Fruit fly (Drosophila melanogaster) whole organism, embryonic: ENCODE results near the gene Pcd.

Source experiments
- Aef1 ChIP-seq: fragments of 200-800 bp; sonication (Bioruptor generic); IDR thresholded peaks from 3 replicates; pipeline ENCODE4 v1.3.6; 2022; ENCODE audit warnings: missing biosample characterization, missing genetic modification characterization
- CG10267 ChIP-seq: fragments of 200-800 bp; sonication (Bioruptor generic); optimal IDR thresholded peaks from 2 replicates; lab custom pipeline; 2018; ENCODE audit warnings: missing biosample characterization, mild to moderate bottlenecking, missing genetic modification characterization, moderate library complexity
- CG12299 ChIP-seq: fragments of 200-800 bp; sonication (Bioruptor generic); optimal IDR thresholded peaks from 2 replicates; lab custom pipeline; 2018; ENCODE audit warnings: missing biosample characterization, mild to moderate bottlenecking, missing genetic modification characterization
- CG14860 ChIP-seq: fragments of 200-800 bp; sonication (Bioruptor generic); IDR thresholded peaks from 3 replicates; pipeline ENCODE4 v1.3.6; 2022; ENCODE audit warnings: missing biosample characterization, missing genetic modification characterization; ENCODE audit not compliant: partially characterized antibody
- CG14965 ChIP-seq: fragments of 200-800 bp; sonication (Bioruptor generic); optimal IDR thresholded peaks from 2 replicates; lab custom pipeline; 2016; ENCODE audit warnings: missing biosample characterization, missing genetic modification characterization, borderline replicate concordance
- CG15696 ChIP-seq: fragments of 200-800 bp; sonication (Bioruptor generic); optimal IDR thresholded peaks from 2 replicates; lab custom pipeline; 2019; ENCODE audit warnings: missing biosample characterization, mild to moderate bottlenecking, missing genetic modification characterization, moderate library complexity
- CG17385 ChIP-seq: fragments of 200-800 bp; sonication (Bioruptor generic); optimal IDR thresholded peaks from 3 replicates; lab custom pipeline; 2018; ENCODE audit warnings: missing biosample characterization, mild to moderate bottlenecking, missing genetic modification characterization
- CG18011 ChIP-seq: fragments of 200-800 bp; sonication (Bioruptor generic); optimal IDR thresholded peaks from 2 replicates; lab custom pipeline; 2017; ENCODE audit warnings: missing biosample characterization, missing genetic modification characterization, mild to moderate bottlenecking, moderate library complexity, missing genotype
- CG1832 ChIP-seq: fragments of 200-800 bp; sonication (Bioruptor generic); optimal IDR thresholded peaks from 2 replicates; lab custom pipeline; 2017; ENCODE audit warnings: missing biosample characterization, mild to moderate bottlenecking, missing genetic modification characterization, inconsistent platforms
- CG18476 ChIP-seq: fragments of 200-800 bp; sonication (Bioruptor generic); optimal IDR thresholded peaks from 2 replicates; lab custom pipeline; 2016; ENCODE audit warnings: missing biosample characterization, mild to moderate bottlenecking, missing genetic modification characterization
- CG30020 ChIP-seq: fragments of 200-800 bp; optimal IDR thresholded peaks from 2 replicates; lab custom pipeline; 2019; ENCODE audit warnings: missing biosample characterization, mild to moderate bottlenecking, missing genetic modification characterization, moderate library complexity
- CG5953 ChIP-seq: fragments of 200-800 bp; sonication (Bioruptor generic); IDR thresholded peaks from 2 replicates; pipeline ENCODE4 v1.3.6; 2022; ENCODE audit warnings: missing biosample characterization, missing genetic modification characterization
- CG6272 ChIP-seq: fragments of 200-800 bp; sonication (Bioruptor generic); IDR thresholded peaks from 2 replicates; pipeline ENCODE4 v1.3.6; 2022; ENCODE audit warnings: missing biosample characterization, missing genetic modification characterization
- CG7271 ChIP-seq: fragments of 200-800 bp; sonication (Bioruptor generic); optimal IDR thresholded peaks from 2 replicates; lab custom pipeline; 2018; ENCODE audit warnings: missing biosample characterization, mild to moderate bottlenecking, missing genetic modification characterization, moderate library complexity
- CG7987 ChIP-seq: fragments of 200-800 bp; sonication (Bioruptor generic); optimal IDR thresholded peaks from 2 replicates; lab custom pipeline; 2018; ENCODE audit warnings: missing biosample characterization, mild to moderate bottlenecking, missing genetic modification characterization, moderate library complexity
- CkIIα-i1 ChIP-seq: fragments of 200-800 bp; sonication (Bioruptor generic); IDR thresholded peaks from 2 replicates; pipeline ENCODE4 v1.3.6; 2022; ENCODE audit warnings: missing biosample characterization, missing genetic modification characterization
- D19A ChIP-seq: fragments of 200-800 bp; optimal IDR thresholded peaks from 3 replicates; lab custom pipeline; 2019; ENCODE audit warnings: missing biosample characterization, mild to moderate bottlenecking, missing genetic modification characterization, moderate library complexity
- Ets97D ChIP-seq: fragments of 200-800 bp; sonication (Bioruptor generic); optimal IDR thresholded peaks from 3 replicates; lab custom pipeline; 2016; ENCODE audit warnings: missing biosample characterization, missing genetic modification characterization
- HLH3B ChIP-seq: fragments of 200-800 bp; sonication (Bioruptor generic); IDR thresholded peaks from 2 replicates; pipeline ENCODE4 v1.3.6; 2022; ENCODE audit warnings: missing biosample characterization, missing genetic modification characterization
- HLH4C ChIP-seq: fragments of 200-800 bp; sonication (Bioruptor generic); IDR thresholded peaks from 3 replicates; pipeline ENCODE4 v1.3.6; 2022; ENCODE audit warnings: missing biosample characterization, missing genetic modification characterization; ENCODE audit not compliant: partially characterized antibody
- Hmr ChIP-seq: fragments of 200-800 bp; sonication (Bioruptor generic); optimal IDR thresholded peaks from 3 replicates; lab custom pipeline; 2017; ENCODE audit warnings: mild to moderate bottlenecking, missing biosample characterization, missing genetic modification reagents, missing genetic modification characterization
- Hr51 ChIP-seq, 2 experiments: fragments of 200-800 bp; sonication (Bioruptor generic); optimal IDR thresholded peaks; 2 replicates in 1 of 2; 3 replicates in 1 of 2; lab custom pipeline; 2016 to 2018; ENCODE audit warnings: missing biosample characterization in 2 of 2, missing genetic modification characterization in 2 of 2, mild to moderate bottlenecking in 1 of 2, moderate library complexity in 1 of 2
- Mad ChIP-seq: fragments of 200-800 bp; sonication (Bioruptor generic); optimal IDR thresholded peaks from 2 replicates; lab custom pipeline; 2016; ENCODE audit warnings: missing biosample characterization, missing genetic modification characterization
- Myb ChIP-seq: fragments of 200-800 bp; sonication (Bioruptor generic); optimal IDR thresholded peaks from 2 replicates; lab custom pipeline; 2016; ENCODE audit warnings: missing biosample characterization, missing genetic modification characterization
- NK7.1 ChIP-seq: fragments of 200-800 bp; sonication (Bioruptor generic); optimal IDR thresholded peaks from 3 replicates; lab custom pipeline; 2016; ENCODE audit warnings: missing biosample characterization, missing genetic modification characterization
- Nf-YA ChIP-seq: fragments of 200-800 bp; sonication (Bioruptor generic); IDR thresholded peaks from 2 replicates; pipeline ENCODE4 v1.3.6; 2022; ENCODE audit warnings: missing biosample characterization, missing genetic modification characterization
- Opbp ChIP-seq: fragments of 200-800 bp; sonication (Bioruptor generic); IDR thresholded peaks from 3 replicates; pipeline ENCODE4 v1.3.6; 2022; ENCODE audit warnings: missing biosample characterization, missing genetic modification characterization; ENCODE audit not compliant: partially characterized antibody
- Trl ChIP-seq, 3 experiments: fragments of >200 bp in 2 of 3; fragments of 200-800 bp in 1 of 3; sonication (Bioruptor generic) in 1 of 3; optimal IDR thresholded peaks; 2 replicates in 1 of 3; 3 replicates in 2 of 3; lab custom pipeline; 2016 to 2017; ENCODE audit warnings: missing biosample characterization in 1 of 3, missing genetic modification characterization in 1 of 3
- Usf ChIP-seq: fragments of 200-800 bp; sonication (Bioruptor generic); optimal IDR thresholded peaks from 2 replicates; lab custom pipeline; 2017; ENCODE audit warnings: missing genotype, missing biosample characterization, missing genetic modification characterization
- abd-A ChIP-seq: fragments of 200-800 bp; sonication (Bioruptor generic); optimal IDR thresholded peaks from 3 replicates; lab custom pipeline; 2019; ENCODE audit warnings: missing biosample characterization, mild to moderate bottlenecking, missing genetic modification characterization, moderate library complexity
- ap ChIP-seq: fragments of 200-800 bp; sonication (Bioruptor generic); IDR thresholded peaks from 2 replicates; pipeline ENCODE4 v1.3.6; 2022; ENCODE audit warnings: missing biosample characterization, missing genetic modification characterization
- ato ChIP-seq: fragments of 200-800 bp; sonication (Bioruptor generic); IDR thresholded peaks from 2 replicates; pipeline ENCODE4 v1.3.6; 2022; ENCODE audit warnings: missing biosample characterization, missing genetic modification characterization; ENCODE audit not compliant: partially characterized antibody
- bigmax ChIP-seq: fragments of 200-800 bp; sonication (Bioruptor generic); optimal IDR thresholded peaks from 2 replicates; lab custom pipeline; 2018; ENCODE audit warnings: missing biosample characterization, mild to moderate bottlenecking, missing genetic modification characterization
- croc ChIP-seq: fragments of 200-800 bp; sonication (Bioruptor generic); conservative IDR thresholded peaks from 3 replicates; pipeline ENCODE4 v1.3.6; 2022; ENCODE audit warnings: missing biosample characterization, missing genetic modification characterization
- da ChIP-seq: fragments of 200-800 bp; sonication (Bioruptor generic); optimal IDR thresholded peaks from 2 replicates; lab custom pipeline; 2016; ENCODE audit warnings: missing biosample characterization, missing genetic modification characterization
- eve ChIP-seq, 2 experiments: fragments of >200 bp; optimal IDR thresholded peaks; 2 replicates each; lab custom pipeline; 2017; ENCODE audit warnings: missing biosample characterization in 2 of 2, missing genetic modification characterization in 2 of 2
- hth ChIP-seq: fragments of >200 bp; optimal IDR thresholded peaks from 2 replicates; lab custom pipeline; 2017; ENCODE audit warnings: inconsistent platforms
- kni ChIP-seq: fragments of 200-800 bp; sonication (Bioruptor generic); optimal IDR thresholded peaks from 3 replicates; lab custom pipeline; 2017; ENCODE audit warnings: mild to moderate bottlenecking, missing biosample characterization, missing genetic modification reagents, missing genetic modification characterization
- nom ChIP-seq: fragments of 200-800 bp; sonication (Bioruptor generic); optimal IDR thresholded peaks from 2 replicates; lab custom pipeline; 2017; ENCODE audit warnings: missing biosample characterization, missing genetic modification characterization, mild to moderate bottlenecking, moderate library complexity, missing genetic modification reagents
- pan ChIP-seq, 4 experiments: fragments of >200 bp in 3 of 4; fragments of 200-800 bp in 1 of 4; sonication (Bioruptor generic) in 1 of 4; optimal IDR thresholded peaks in 3 of 4; IDR thresholded peaks in 1 of 4; 2 replicates each; pipeline versions ENCODE4 v1.3.6 to Lab custom; 2017 to 2022; ENCODE audit warnings: missing biosample characterization in 2 of 4, missing genetic modification characterization in 2 of 4, mixed read lengths in 1 of 4
- pfk ChIP-seq: fragments of 200-800 bp; sonication (Bioruptor generic); optimal IDR thresholded peaks from 2 replicates; lab custom pipeline; 2018; ENCODE audit warnings: missing biosample characterization, mild to moderate bottlenecking, missing genetic modification characterization, moderate library complexity
- pzg ChIP-seq: fragments of 200-800 bp; sonication (Bioruptor generic); optimal IDR thresholded peaks from 3 replicates; lab custom pipeline; 2018; ENCODE audit warnings: missing biosample characterization, mild to moderate bottlenecking, missing genetic modification characterization, moderate library complexity
- schlank ChIP-seq: fragments of 200-800 bp; sonication (Bioruptor generic); optimal IDR thresholded peaks from 2 replicates; lab custom pipeline; 2018; ENCODE audit warnings: missing biosample characterization, mild to moderate bottlenecking, missing genetic modification characterization
- slbo ChIP-seq: fragments of 200-800 bp; sonication (Bioruptor generic); IDR thresholded peaks from 2 replicates; pipeline ENCODE4 v1.3.6; 2022; ENCODE audit warnings: missing biosample characterization, missing genetic modification characterization
- sob ChIP-seq: fragments of 200-800 bp; sonication (Bioruptor generic); IDR thresholded peaks from 2 replicates; pipeline ENCODE4 v1.3.6; 2022; ENCODE audit warnings: missing biosample characterization, missing genetic modification characterization
- stwl ChIP-seq: fragments of 200-800 bp; sonication (Bioruptor generic); optimal IDR thresholded peaks from 3 replicates; lab custom pipeline; 2018; ENCODE audit warnings: missing biosample characterization, mild to moderate bottlenecking, missing genetic modification characterization, moderate library complexity
- tna ChIP-seq: fragments of 200-800 bp; sonication (Bioruptor generic); IDR thresholded peaks from 2 replicates; pipeline ENCODE4 v1.3.6; 2022; ENCODE audit warnings: missing biosample characterization, missing genetic modification characterization; ENCODE audit not compliant: partially characterized antibody
- zfh2 ChIP-seq: fragments of 200-800 bp; sonication (Bioruptor generic); optimal IDR thresholded peaks from 2 replicates; lab custom pipeline; 2016; ENCODE audit warnings: missing biosample characterization, missing genetic modification characterization

The Pcd gene

DNA sequence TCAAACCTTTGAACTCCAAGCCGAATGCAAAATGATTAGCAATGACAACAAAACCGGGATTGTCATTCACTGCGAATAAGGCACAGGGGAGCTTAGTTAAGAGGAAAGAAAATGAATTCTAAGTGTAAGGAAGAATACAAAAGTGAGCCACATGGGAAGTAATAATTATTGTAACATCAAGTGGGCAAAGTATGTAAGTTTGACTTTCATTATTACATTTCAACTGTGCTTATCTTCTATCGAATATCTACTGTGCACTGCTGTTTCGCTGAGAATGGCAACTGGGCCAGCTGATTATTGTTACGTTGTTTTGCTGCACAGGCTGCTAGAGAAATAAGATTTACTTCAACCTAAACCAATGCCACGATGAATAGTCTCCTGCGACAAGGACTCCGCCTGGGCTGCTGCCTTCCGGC, 13.7 kb downstream of the Pcd start, which contains the start of the genes CG7601 and CIA30 (continued):
- TF ChIP-seq nom (GFP tag; lab: Kevin White, UChicago) (peak; percentile 97), pzg (peak; percentile 73), Trl (optimal IDR thresholded peaks at IDR 0.05; lab: Kevin White, UChicago) (no peak), Trl (GFP tag; optimal IDR thresholded peaks at IDR 0.05; lab: Kevin White, UChicago) (peak; percentile 99), Nf-YA (GFP tag; lab: Robert Waterston, UW) (peak; percentile 100), CG18476 (GFP tag; lab: Kevin White, UChicago) (peak; percentile 97), CG14965 (GFP tag; lab: Kevin White, UChicago) (peak; percentile 92), abd-A (tag; lab: Kevin White, UChicago) (no peak), Usf (GFP tag; lab: Kevin White, UChicago) (peak; percentile 93), kni (GFP tag; lab: Kevin White, UChicago) (peak; percentile 95), Hmr (GFP tag; lab: Kevin White, UChicago) (peak; percentile 98), ato (GFP tag; lab: Robert Waterston, UW) (peak; percentile 63; the same call in 1 of the 2 replicates), HLH3B (peak; percentile 100), Opbp (GFP tag; lab: Robert Waterston, UW) (no peak), schlank (tag; lab: Kevin White, UChicago) (peak; percentile 97), bigmax (GFP tag; lab: Kevin White, UChicago) (peak; percentile 70), CG14860 (GFP tag; lab: Robert Waterston, UW) (no peak), CG7271 (tag; lab: Kevin White, UChicago) (peak; percentile 96), CkIIα-i1 (GFP tag; lab: Robert Waterston, UW) (peak; percentile 100), Mad (peak; percentile 97), CG30020 (peak; percentile 85), hth (lab: Kevin White, UChicago) (no peak), CG15696 (peak; percentile 99), croc (GFP tag; lab: Robert Waterston, UW) (peak; percentile 100), stwl (tag; lab: Kevin White, UChicago) (peak; percentile 65), CG1832 (GFP tag; lab: Kevin White, UChicago) (no peak), CG7987 (peak; percentile 95), eve (GFP tag; optimal IDR thresholded peaks at IDR 0.05; lab: Kevin White, UChicago) (peak in 1 of 2 experiments; percentile 91), Myb (GFP tag; lab: Kevin White, UChicago) (peak; percentile 94), Ets97D (GFP tag; lab: Kevin White, UChicago) (peak; percentile 97), tna (GFP tag; lab: Robert Waterston, UW) (no peak), NK7.1 (GFP tag; lab: Kevin White, UChicago) (peak; percentile 98), Hr51 (GFP tag; optimal IDR thresholded peaks at IDR 0.05; lab: Kevin White, UChicago) (peak; percentile 95 to 98), CG18011 (peak; percentile 85), CG10267 (tag; lab: Kevin White, UChicago) (peak; percentile 92), Aef1 (GFP tag; lab: Robert Waterston, UW) (peak; percentile 100), da (GFP tag; lab: Kevin White, UChicago) (peak; percentile 94), HLH4C (GFP tag; lab: Robert Waterston, UW) (no peak), slbo (peak; percentile 100), sob (GFP tag; lab: Robert Waterston, UW) (peak; percentile 100), pfk (GFP tag; lab: Kevin White, UChicago) (peak; percentile 72), ap (GFP tag; lab: Robert Waterston, UW) (peak; percentile 100), CG17385 (GFP tag; lab: Kevin White, UChicago) (peak; percentile 91), CG5953 (GFP tag; lab: Robert Waterston, UW) (peak; percentile 100), CG12299 (tag; lab: Kevin White, UChicago) (peak; percentile 96), zfh2 (GFP tag; lab: Kevin White, UChicago) (peak; percentile 99), CG6272 (GFP tag; lab: Robert Waterston, UW) (peak; percentile 100), pan (optimal IDR thresholded peaks at IDR 0.05; lab: Kevin White, UChicago) (no peak), pan (GFP tag; optimal IDR thresholded peaks at IDR 0.05 in 1 of 2, IDR thresholded peaks at IDR 0.05 in 1 of 2) (peak in 1 of 2 experiments; percentile 100), D19A (tag; lab: Kevin White, UChicago) (peak; percentile 94)
